Fruit fly (Drosophila melanogaster): ENCODE results near the gene Cpr76Ba.

dm6 chr3L:19561745-19562144 lies 43.6 kb upstream of the Cpr76Ba start:
- TF ChIP-seq Dll (optimal IDR thresholded peaks at IDR 0.05): no peak
- TF ChIP-seq EcR (GFP tag; optimal IDR thresholded peaks at IDR 0.05): no peak
- TF ChIP-seq CG8478 (optimal IDR thresholded peaks at IDR 0.05): no peak
- TF ChIP-seq usp (GFP tag; optimal IDR thresholded peaks at IDR 0.05): no peak
- TF ChIP-seq psq (optimal IDR thresholded peaks at IDR 0.05): no peak

All from whole organism.